Fruit fly (Drosophila melanogaster) whole organism: ENCODE results near the gene Sfp23F.

ENCODE experiments used
- Dll ChIP-seq: fragments of >200 bp; optimal IDR thresholded peaks from 2 replicates; lab custom pipeline; 2017
- EcR ChIP-seq, 2 experiments: fragments of >200 bp; optimal IDR thresholded peaks; 2 replicates each; lab custom pipeline; 2017; ENCODE audit warnings: missing biosample characterization in 2 of 2, missing genetic modification characterization in 2 of 2, missing genetic modification reagents in 2 of 2
- psq ChIP-seq: fragments of >200 bp; optimal IDR thresholded peaks from 2 replicates; lab custom pipeline; 2017

DNA sequence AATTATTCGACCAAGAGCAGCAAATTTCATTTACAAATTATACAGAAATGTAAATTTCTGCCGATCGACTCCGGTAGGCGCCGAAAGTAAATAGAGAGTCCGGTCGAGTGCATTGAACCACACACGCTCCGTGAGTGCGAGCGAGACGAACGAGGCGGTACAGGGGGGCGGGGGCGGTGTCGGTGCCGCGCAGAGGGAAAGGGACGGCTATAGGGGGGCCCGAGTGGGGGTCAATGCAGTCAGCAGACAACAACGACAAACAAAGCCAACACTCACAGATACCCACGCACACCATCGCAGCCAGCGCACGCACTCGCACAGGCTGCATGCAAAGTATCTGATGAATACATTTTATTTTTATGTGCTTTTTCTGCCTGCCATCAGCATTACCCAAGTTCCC is 48.1 kb downstream of the Sfp23F start:
- TF ChIP-seq Dll (lab: Kevin White, UChicago) (no peak), EcR (GFP tag; optimal IDR thresholded peaks at IDR 0.05; lab: Kevin White, UChicago) (peak; percentile 96 to 97), psq (lab: Kevin White, UChicago) (no peak)
